Fruit fly (Drosophila melanogaster) whole organism, embryonic: Measurements from ENCODE around the gene cac.

Experiments used
- B-H1 ChIP-seq: fragments of 200-800 bp; sonication (Bioruptor generic); IDR thresholded peaks from 3 replicates; pipeline ENCODE4 v1.3.6; 2022; ENCODE audit warnings: missing biosample characterization, missing genetic modification characterization
- CG10267 ChIP-seq: fragments of 200-800 bp; sonication (Bioruptor generic); optimal IDR thresholded peaks from 2 replicates; lab custom pipeline; 2018; ENCODE audit warnings: missing biosample characterization, mild to moderate bottlenecking, missing genetic modification characterization, moderate library complexity
- CG1233 ChIP-seq: fragments of 200-800 bp; sonication (Bioruptor generic); optimal IDR thresholded peaks from 4 replicates; lab custom pipeline; 2018; ENCODE audit warnings: missing biosample characterization, mild to moderate bottlenecking, missing genetic modification characterization
- CG12659 ChIP-seq: fragments of 200-800 bp; sonication (Bioruptor generic); optimal IDR thresholded peaks from 3 replicates; lab custom pipeline; 2017; ENCODE audit warnings: mild to moderate bottlenecking, missing biosample characterization, missing genetic modification reagents, missing genetic modification characterization
- CG13894 ChIP-seq: fragments of 200-800 bp; sonication (Bioruptor generic); optimal IDR thresholded peaks from 3 replicates; lab custom pipeline; 2018; ENCODE audit warnings: missing biosample characterization, mild to moderate bottlenecking, missing genetic modification characterization, moderate library complexity
- CG15073 ChIP-seq: fragments of 200-800 bp; sonication (Bioruptor generic); optimal IDR thresholded peaks from 2 replicates; lab custom pipeline; 2016; ENCODE audit warnings: missing biosample characterization, missing genetic modification characterization
- CG15514 ChIP-seq: fragments of 200-800 bp; sonication (Bioruptor generic); optimal IDR thresholded peaks from 3 replicates; lab custom pipeline; 2017; ENCODE audit warnings: missing biosample characterization, missing genetic modification characterization, mild to moderate bottlenecking, moderate library complexity, missing genetic modification reagents
- CG1602 ChIP-seq: fragments of 200-800 bp; sonication (Bioruptor generic); optimal IDR thresholded peaks from 3 replicates; lab custom pipeline; 2016; ENCODE audit warnings: missing biosample characterization, missing genetic modification characterization
- CG1603 ChIP-seq: fragments of 200-800 bp; sonication (Bioruptor generic); optimal IDR thresholded peaks from 2 replicates; lab custom pipeline; 2019; ENCODE audit warnings: missing biosample characterization, mild to moderate bottlenecking, missing genetic modification characterization, moderate library complexity
- CG16815 ChIP-seq: fragments of 200-800 bp; sonication (Bioruptor generic); optimal IDR thresholded peaks from 3 replicates; lab custom pipeline; 2017; ENCODE audit warnings: missing biosample characterization, mild to moderate bottlenecking, missing genetic modification characterization
- CG18262 ChIP-seq: fragments of 200-800 bp; optimal IDR thresholded peaks from 3 replicates; lab custom pipeline; 2019; ENCODE audit warnings: missing biosample characterization, mild to moderate bottlenecking, missing genetic modification characterization, moderate library complexity
- CG31365 ChIP-seq: fragments of 200-800 bp; sonication (Bioruptor generic); optimal IDR thresholded peaks from 2 replicates; lab custom pipeline; 2018; ENCODE audit warnings: missing biosample characterization, mild to moderate bottlenecking, missing genetic modification characterization
- CG31441 ChIP-seq: fragments of 200-800 bp; sonication (Bioruptor generic); IDR thresholded peaks from 2 replicates; pipeline ENCODE4 v1.3.6; 2022; ENCODE audit warnings: missing biosample characterization, missing genetic modification characterization
- CG32772 ChIP-seq: fragments of 200-800 bp; sonication (Bioruptor generic); IDR thresholded peaks from 2 replicates; pipeline ENCODE4 v1.3.6; 2022; ENCODE audit warnings: missing biosample characterization, missing genetic modification characterization
- CG3838 ChIP-seq: fragments of 200-800 bp; sonication (Bioruptor generic); optimal IDR thresholded peaks from 3 replicates; lab custom pipeline; 2016; ENCODE audit warnings: missing biosample characterization, missing genetic modification characterization
- CG43689 ChIP-seq: fragments of 200-800 bp; sonication (Bioruptor generic); IDR thresholded peaks from 2 replicates; pipeline ENCODE4 v1.3.6; 2022; ENCODE audit warnings: missing biosample characterization, missing genetic modification characterization
- CG6765 ChIP-seq: fragments of 200-800 bp; sonication (Bioruptor generic); optimal IDR thresholded peaks from 3 replicates; lab custom pipeline; 2017; ENCODE audit warnings: missing biosample characterization, mild to moderate bottlenecking, missing genetic modification characterization
- CG6813 ChIP-seq: fragments of 200-800 bp; sonication (Bioruptor generic); optimal IDR thresholded peaks from 2 replicates; lab custom pipeline; 2017; ENCODE audit warnings: missing biosample characterization, missing genetic modification characterization, mild to moderate bottlenecking, moderate library complexity, missing genetic modification reagents
- CG7372 ChIP-seq: fragments of 200-800 bp; sonication (Bioruptor generic); IDR thresholded peaks from 2 replicates; pipeline ENCODE4 v1.3.6; 2022; ENCODE audit warnings: missing biosample characterization, missing genetic modification characterization
- CHES-1-like ChIP-seq: fragments of 200-800 bp; sonication (Bioruptor generic); optimal IDR thresholded peaks from 2 replicates; lab custom pipeline; 2016; ENCODE audit warnings: missing biosample characterization, missing genetic modification characterization
- CrebB ChIP-seq: fragments of 200-800 bp; sonication (Bioruptor generic); optimal IDR thresholded peaks from 3 replicates; lab custom pipeline; 2018; ENCODE audit warnings: missing biosample characterization, mild to moderate bottlenecking, missing genetic modification characterization
- D ChIP-seq, 2 experiments: fragments of 200-800 bp in 1 of 2; fragments of >200 bp in 1 of 2; sonication (Bioruptor generic) in 1 of 2; optimal IDR thresholded peaks; 2 replicates in 1 of 2; 3 replicates in 1 of 2; lab custom pipeline; 2017; ENCODE audit warnings: mild to moderate bottlenecking in 1 of 2, missing biosample characterization in 1 of 2, missing genetic modification characterization in 1 of 2, missing genetic modification reagents in 1 of 2
- Dbx ChIP-seq: fragments of 200-800 bp; sonication (Bioruptor generic); IDR thresholded peaks from 3 replicates; pipeline ENCODE4 v1.3.6; 2022; ENCODE audit warnings: missing biosample characterization, missing genetic modification characterization
- Doc3 ChIP-seq: fragments of 200-800 bp; sonication (Bioruptor generic); IDR thresholded peaks from 3 replicates; pipeline ENCODE4 v1.3.6; 2022; ENCODE audit warnings: missing biosample characterization, missing genetic modification characterization; ENCODE audit not compliant: partially characterized antibody
- Dref ChIP-seq: fragments of 200-800 bp; sonication (Bioruptor generic); IDR thresholded peaks from 2 replicates; pipeline ENCODE4 v1.3.6; 2022; ENCODE audit warnings: missing biosample characterization, missing genetic modification characterization
- Hand ChIP-seq: fragments of 200-800 bp; sonication (Bioruptor generic); optimal IDR thresholded peaks from 2 replicates; lab custom pipeline; 2017; ENCODE audit warnings: mild to moderate bottlenecking, missing biosample characterization, missing genetic modification reagents, missing genetic modification characterization
- Kr ChIP-seq: fragments of 200-800 bp; sonication (Bioruptor generic); optimal IDR thresholded peaks from 2 replicates; lab custom pipeline; 2017; ENCODE audit warnings: missing biosample characterization, mild to moderate bottlenecking, missing genetic modification characterization
- Mad ChIP-seq: fragments of 200-800 bp; sonication (Bioruptor generic); optimal IDR thresholded peaks from 2 replicates; lab custom pipeline; 2016; ENCODE audit warnings: missing biosample characterization, missing genetic modification characterization
- Nf-YB ChIP-seq: fragments of 200-800 bp; sonication (Bioruptor generic); optimal IDR thresholded peaks from 3 replicates; lab custom pipeline; 2019; ENCODE audit warnings: missing biosample characterization, mild to moderate bottlenecking, missing genetic modification characterization, moderate library complexity
- Oli ChIP-seq: fragments of 200-800 bp; sonication (Bioruptor generic); optimal IDR thresholded peaks from 2 replicates; lab custom pipeline; 2018; ENCODE audit warnings: missing biosample characterization, mild to moderate bottlenecking, missing genetic modification characterization, moderate library complexity
- Opbp ChIP-seq: fragments of 200-800 bp; sonication (Bioruptor generic); IDR thresholded peaks from 3 replicates; pipeline ENCODE4 v1.3.6; 2022; ENCODE audit warnings: missing biosample characterization, missing genetic modification characterization; ENCODE audit not compliant: partially characterized antibody
- Pdp1 ChIP-seq, 2 experiments: fragments of 200-800 bp; sonication (Bioruptor generic); optimal IDR thresholded peaks; 3 replicates each; lab custom pipeline; 2016; ENCODE audit warnings: missing biosample characterization in 2 of 2, missing genetic modification characterization in 2 of 2, mild to moderate bottlenecking in 1 of 2, moderate library complexity in 1 of 2
- Poxn ChIP-seq: fragments of 200-800 bp; sonication (Bioruptor generic); IDR thresholded peaks from 2 replicates; pipeline ENCODE4 v1.3.6; 2022; ENCODE audit warnings: missing biosample characterization, missing genetic modification characterization
- Vsx1 ChIP-seq: fragments of 200-800 bp; sonication (Bioruptor generic); optimal IDR thresholded peaks from 2 replicates; lab custom pipeline; 2017; ENCODE audit warnings: missing biosample characterization, mild to moderate bottlenecking, missing genetic modification characterization, missing genetic modification reagents
- abd-A ChIP-seq: fragments of 200-800 bp; sonication (Bioruptor generic); optimal IDR thresholded peaks from 3 replicates; lab custom pipeline; 2019; ENCODE audit warnings: missing biosample characterization, mild to moderate bottlenecking, missing genetic modification characterization, moderate library complexity
- caup ChIP-seq: fragments of 200-800 bp; sonication (Bioruptor generic); optimal IDR thresholded peaks from 3 replicates; lab custom pipeline; 2017; ENCODE audit warnings: missing biosample characterization, mild to moderate bottlenecking, missing genetic modification characterization, moderate library complexity; ENCODE audit not compliant: severe bottlenecking
- corto ChIP-seq: fragments of 200-800 bp; sonication (Bioruptor generic); optimal IDR thresholded peaks from 2 replicates; lab custom pipeline; 2016; ENCODE audit warnings: missing biosample characterization, mild to moderate bottlenecking, missing genetic modification characterization, moderate library complexity
- cwo ChIP-seq: fragments of 200-800 bp; sonication (Bioruptor generic); optimal IDR thresholded peaks from 3 replicates; lab custom pipeline; 2017; ENCODE audit warnings: missing biosample characterization, missing genetic modification characterization, mild to moderate bottlenecking, moderate library complexity, missing genetic modification reagents
- gce ChIP-seq: fragments of 200-800 bp; sonication (Bioruptor generic); IDR thresholded peaks from 3 replicates; pipeline ENCODE4 v1.3.6; 2022; ENCODE audit warnings: missing biosample characterization, missing genetic modification characterization
- gem ChIP-seq: fragments of 200-800 bp; sonication (Bioruptor generic); optimal IDR thresholded peaks from 2 replicates; lab custom pipeline; 2019; ENCODE audit warnings: missing biosample characterization, mild to moderate bottlenecking, missing genetic modification characterization, moderate library complexity
- gsb-n ChIP-seq: fragments of 200-800 bp; sonication (Bioruptor generic); optimal IDR thresholded peaks from 3 replicates; lab custom pipeline; 2018; ENCODE audit warnings: missing biosample characterization, mild to moderate bottlenecking, missing genetic modification characterization
- gt ChIP-seq: fragments of 200-800 bp; sonication (Bioruptor generic); IDR thresholded peaks from 2 replicates; pipeline ENCODE4 v1.3.6; 2022; ENCODE audit warnings: missing biosample characterization, missing genetic modification characterization
- hbn ChIP-seq: fragments of 200-800 bp; sonication (Bioruptor generic); IDR thresholded peaks from 2 replicates; pipeline ENCODE4 v1.3.6; 2022; ENCODE audit warnings: missing biosample characterization, missing genetic modification characterization; ENCODE audit not compliant: partially characterized antibody
- kah ChIP-seq: fragments of 200-800 bp; sonication (Bioruptor generic); optimal IDR thresholded peaks from 2 replicates; lab custom pipeline; 2018; ENCODE audit warnings: missing biosample characterization, mild to moderate bottlenecking, missing genetic modification characterization
- mld ChIP-seq: fragments of 200-800 bp; sonication (Bioruptor generic); IDR thresholded peaks from 3 replicates; pipeline ENCODE4 v1.3.6; 2022; ENCODE audit warnings: missing biosample characterization, missing genetic modification characterization; ENCODE audit not compliant: partially characterized antibody
- p53 ChIP-seq: fragments of 200-800 bp; sonication (Bioruptor generic); optimal IDR thresholded peaks from 2 replicates; lab custom pipeline; 2016; ENCODE audit warnings: missing biosample characterization, missing genetic modification characterization
- sd ChIP-seq: fragments of 200-800 bp; sonication (Bioruptor generic); optimal IDR thresholded peaks from 3 replicates; lab custom pipeline; 2018; ENCODE audit warnings: missing biosample characterization, mild to moderate bottlenecking, missing genetic modification characterization, moderate library complexity
- stwl ChIP-seq: fragments of 200-800 bp; sonication (Bioruptor generic); optimal IDR thresholded peaks from 3 replicates; lab custom pipeline; 2018; ENCODE audit warnings: missing biosample characterization, mild to moderate bottlenecking, missing genetic modification characterization, moderate library complexity

cac gene

dm6 chrX:12006678-12007441, 22.0 kb upstream of the cac start, which contains the start of gene CG1806 (continued):
- no peak for TF ChIP-seq caup (GFP tag; lab: Kevin White, UChicago)
- no peak for TF ChIP-seq CG3838 (GFP tag; lab: Kevin White, UChicago)
- TF ChIP-seq kah (GFP tag; lab: Kevin White, UChicago): no peak
- peak; percentile 45; the same call in 1 of the 3 replicates for TF ChIP-seq Dbx (GFP tag; lab: Robert Waterston, UW)
- no peak for TF ChIP-seq CG13894 (tag; lab: Kevin White, UChicago)
- TF ChIP-seq hbn (GFP tag; lab: Robert Waterston, UW): peak; percentile 34; the same call in 1 of the 2 replicates
- TF ChIP-seq CG31441: no peak
- TF ChIP-seq CG1233 (GFP tag; lab: Kevin White, UChicago): no peak
- TF ChIP-seq gt: no peak
- TF ChIP-seq CHES-1-like (GFP tag; lab: Kevin White, UChicago): no peak
- no peak for TF ChIP-seq CG32772 (GFP tag; lab: Robert Waterston, UW)
- no peak for TF ChIP-seq mld
- 0 out of 3 replicates have a peak, but pooled peaks have one; percentile 9 for TF ChIP-seq Doc3 (GFP tag; lab: Robert Waterston, UW)
- peak; percentile 92 for TF ChIP-seq sd (tag; lab: Kevin White, UChicago)
- TF ChIP-seq CG43689 (GFP tag; lab: Robert Waterston, UW): no peak
- no peak for TF ChIP-seq Pdp1 (GFP tag; optimal IDR thresholded peaks at IDR 0.05; lab: Kevin White, UChicago)
- no peak for TF ChIP-seq Hand (GFP tag; lab: Kevin White, UChicago)
- TF ChIP-seq gsb-n: no peak
- no peak for TF ChIP-seq Vsx1
- TF ChIP-seq CG1603: no peak
- TF ChIP-seq CG7372 (GFP tag; lab: Robert Waterston, UW): no peak
- TF ChIP-seq CG10267 (tag; lab: Kevin White, UChicago): no peak
- TF ChIP-seq CG15514 (GFP tag; lab: Kevin White, UChicago): no peak
- TF ChIP-seq abd-A (tag; lab: Kevin White, UChicago): no peak
- no peak for TF ChIP-seq D (optimal IDR thresholded peaks at IDR 0.05; lab: Kevin White, UChicago)
- no peak for TF ChIP-seq D (GFP tag; optimal IDR thresholded peaks at IDR 0.05; lab: Kevin White, UChicago)
- no peak for TF ChIP-seq CG1602 (GFP tag; lab: Kevin White, UChicago)
- no peak for TF ChIP-seq CG12659 (GFP tag; lab: Kevin White, UChicago)
- no peak for TF ChIP-seq stwl
- no peak for TF ChIP-seq Opbp (GFP tag; lab: Robert Waterston, UW)
- no peak for TF ChIP-seq Dref (GFP tag; lab: Robert Waterston, UW)
- TF ChIP-seq CG18262 (tag; lab: Kevin White, UChicago): no peak
- no peak for TF ChIP-seq cwo (GFP tag; lab: Kevin White, UChicago)
- no peak for TF ChIP-seq Mad (GFP tag; lab: Kevin White, UChicago)

dm6 chrX:12004395-12004768, 19.5 kb upstream of the cac start:
- no peak for TF ChIP-seq CG6813 (GFP tag; lab: Kevin White, UChicago)
- no peak for TF ChIP-seq cwo (GFP tag; lab: Kevin White, UChicago)
- peak; percentile 41 for TF ChIP-seq gem (tag; lab: Kevin White, UChicago)
- TF ChIP-seq p53: no peak
- TF ChIP-seq CG16815 (GFP tag; lab: Kevin White, UChicago): no peak
- no peak for TF ChIP-seq CG31365
- TF ChIP-seq CG15073 (GFP tag; lab: Kevin White, UChicago): no peak
- TF ChIP-seq CrebB (tag; lab: Kevin White, UChicago): no peak
- no peak for TF ChIP-seq Kr (GFP tag; lab: Kevin White, UChicago)
- TF ChIP-seq corto (GFP tag; lab: Kevin White, UChicago): no peak
- TF ChIP-seq Oli: peak; percentile 58
- TF ChIP-seq gce: no peak
- TF ChIP-seq Nf-YB (GFP tag; lab: Kevin White, UChicago): no peak
- TF ChIP-seq CG12659 (GFP tag; lab: Kevin White, UChicago): peak; percentile 50
- TF ChIP-seq CG6765 (GFP tag; lab: Kevin White, UChicago): no peak
- 0 out of 3 replicates have a peak, but pooled peaks have one; percentile 8 for TF ChIP-seq B-H1
- peak; percentile 53; the same call in 1 of the 2 replicates for TF ChIP-seq CG31441
- TF ChIP-seq Poxn: no peak
